Fruit fly (Drosophila melanogaster): ENCODE measurements around the gene CG42717.

Gene CG42717

dm6 chr3L:16037048-16037477 is 4.1 kb upstream of the CG42717 start (continued):
- TF ChIP-seq Myb (GFP tag; optimal IDR thresholded peaks at IDR 0.05) (peak; percentile 100), CG13424 (tag; optimal IDR thresholded peaks at IDR 0.05) (peak; percentile 74), Bteb2 (GFP tag; optimal IDR thresholded peaks at IDR 0.05) (peak; percentile 80), CG14050 (GFP tag; IDR thresholded peaks at IDR 0.05) (peak; percentile 28; the same call in 1 of the 3 replicates), Atf3 (GFP tag; optimal IDR thresholded peaks at IDR 0.05) (peak; percentile 64), bigmax (GFP tag; optimal IDR thresholded peaks at IDR 0.05) (peak; percentile 11), Xbp1 (GFP tag; optimal IDR thresholded peaks at IDR 0.05) (peak; percentile 83), jigr1 (GFP tag; IDR thresholded peaks at IDR 0.05) (0 out of 3 replicates have a peak, but pooled peaks have one; percentile 34), CG6272 (GFP tag; IDR thresholded peaks at IDR 0.05) (0 out of 2 replicates have a peak, but pooled peaks have one; percentile 7), kni (GFP tag; optimal IDR thresholded peaks at IDR 0.05) (no peak), CG11085 (GFP tag; IDR thresholded peaks at IDR 0.05) (peak; percentile 62), zen (tag; optimal IDR thresholded peaks at IDR 0.05) (peak; percentile 75), Antp (GFP tag; optimal IDR thresholded peaks at IDR 0.05) (peak; percentile 67), Adf1 (GFP tag; IDR thresholded peaks at IDR 0.05) (peak; percentile 53), pho (GFP tag; optimal IDR thresholded peaks at IDR 0.05) (peak; percentile 87), CG2116 (GFP tag; optimal IDR thresholded peaks at IDR 0.05) (peak; percentile 95), da (GFP tag; optimal IDR thresholded peaks at IDR 0.05) (peak; percentile 59), CG7271 (tag; optimal IDR thresholded peaks at IDR 0.05) (no peak), CG14667 (GFP tag; IDR thresholded peaks at IDR 0.05) (no peak; the same call in 1 of the 2 replicates), Dip2 (GFP tag; IDR thresholded peaks at IDR 0.05) (no peak), CG30403 (GFP tag; optimal IDR thresholded peaks at IDR 0.05) (peak; percentile 83), hb (GFP tag; IDR thresholded peaks at IDR 0.05; ENCODE audit: partially characterized antibody) (peak; percentile 45; the same call in 1 of the 3 replicates), CG11398 (GFP tag; optimal IDR thresholded peaks at IDR 0.05) (peak; percentile 38), CG17328 (GFP tag; IDR thresholded peaks at IDR 0.05) (peak; percentile 81), Lim3 (GFP tag; IDR thresholded peaks at IDR 0.05) (0 out of 2 replicates have a peak, but pooled peaks have one; percentile 6), CG32767 (GFP tag; IDR thresholded peaks at IDR 0.05) (no peak), fd64A (GFP tag; optimal IDR thresholded peaks at IDR 0.05) (peak; percentile 27), CG4707 (GFP tag; optimal IDR thresholded peaks at IDR 0.05) (peak; percentile 46), CG6654 (GFP tag; optimal IDR thresholded peaks at IDR 0.05) (peak; percentile 7), her (GFP tag; optimal IDR thresholded peaks at IDR 0.05) (peak; percentile 71), danr (GFP tag; IDR thresholded peaks at IDR 0.05) (0 out of 2 replicates have a peak, but pooled peaks have one; percentile 14), CG6683 (GFP tag; optimal IDR thresholded peaks at IDR 0.05) (peak; percentile 50), pan (optimal IDR thresholded peaks at IDR 0.05) (no peak), pan (GFP tag; optimal IDR thresholded peaks at IDR 0.05 in 1 of 2, IDR thresholded peaks at IDR 0.05 in 1 of 2) (peak in 1 of 2 experiments; percentile 85), CG10321 (GFP tag; IDR thresholded peaks at IDR 0.05) (peak; percentile 60; the same call in 1 of the 2 replicates), CG18619 (GFP tag; optimal IDR thresholded peaks at IDR 0.05) (peak; percentile 72), CG8765 (GFP tag; IDR thresholded peaks at IDR 0.05) (no peak), CG14014 (GFP tag; IDR thresholded peaks at IDR 0.05) (peak; percentile 74), crc (GFP tag; optimal IDR thresholded peaks at IDR 0.05) (peak; percentile 48), Xrp1 (GFP tag; IDR thresholded peaks at IDR 0.05) (peak; percentile 85), Doc2 (GFP tag; IDR thresholded peaks at IDR 0.05) (no peak), Poxn (GFP tag; IDR thresholded peaks at IDR 0.05) (no peak), zfh1 (GFP tag; IDR thresholded peaks at IDR 0.05) (peak; percentile 90), Dll (GFP tag; IDR thresholded peaks at IDR 0.05; ENCODE audit: partially characterized antibody) (peak; percentile 57; the same call in 3 of the 4 replicates), Chrac-16 (GFP tag; optimal IDR thresholded peaks at IDR 0.05) (peak; percentile 64), CG18011 (GFP tag; optimal IDR thresholded peaks at IDR 0.05) (peak; percentile 69), CG17385 (GFP tag; optimal IDR thresholded peaks at IDR 0.05) (peak; percentile 67), CG5953 (GFP tag; IDR thresholded peaks at IDR 0.05) (peak; percentile 70; the same call in 1 of the 2 replicates), sens-2 (GFP tag; IDR thresholded peaks at IDR 0.05) (peak; percentile 57; the same call in 1 of the 2 replicates), Ada2b (GFP tag; IDR thresholded peaks at IDR 0.05) (peak; percentile 74), oc (tag; optimal IDR thresholded peaks at IDR 0.05) (peak; percentile 75)

All from whole organism, embryonic.